Worm (Caenorhabditis elegans): Measurements from ENCODE around the gene R74.8.
A peak's percentile ranks its signal among the peaks of the same experiment; 100 is the strongest.

Gene R74.8

DNA sequence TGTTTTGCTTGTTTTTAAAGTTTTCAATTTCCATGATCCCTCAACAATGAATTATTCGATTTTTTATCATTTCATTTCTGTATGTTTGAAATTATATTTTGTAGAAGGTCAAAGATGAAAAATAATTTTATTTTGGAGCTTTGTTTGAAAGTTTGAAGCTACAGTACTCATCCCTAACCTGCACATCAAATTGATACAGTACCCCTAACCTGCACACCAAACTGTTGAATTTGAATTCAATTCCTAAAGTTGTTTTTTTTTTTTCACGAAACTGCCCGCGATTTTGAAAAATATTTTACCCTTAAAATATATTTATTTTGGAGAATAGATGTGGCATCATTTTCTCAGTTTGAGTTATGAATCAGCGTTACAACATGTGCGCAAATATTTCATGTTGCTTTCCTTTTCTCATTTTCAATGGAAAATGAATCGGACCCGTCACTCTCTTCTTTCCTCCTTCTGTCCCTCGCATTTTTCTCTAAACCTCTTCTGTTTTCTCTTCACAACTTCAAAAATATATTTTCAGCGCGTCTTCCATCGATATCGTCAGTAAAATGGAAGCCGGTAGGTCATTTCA is at the start of gene R74.8:
Gene R74.8, plus strand, starts transcription at position 527 of the 577 bp plus-strand sequence.
- no peak for TF ChIP-seq ama-1 (optimal IDR thresholded peaks at IDR 0.05)
- no peak for TF ChIP-seq ceh-36 (tag; optimal IDR thresholded peaks at IDR 0.05)

- TF ChIP-seq hmbx-1 (tag; optimal IDR thresholded peaks at IDR 0.05), result no peak
- TF ChIP-seq aly-1 (tag; optimal IDR thresholded peaks at IDR 0.05), result no peak
- TF ChIP-seq hnd-1 (tag; optimal IDR thresholded peaks at IDR 0.05), result no peak
- no peak for TF ChIP-seq tbx-11 (GFP tag; IDR thresholded peaks at IDR 0.05)
- no peak for TF ChIP-seq flt-1 (GFP tag; IDR thresholded peaks at IDR 0.05)
- TF ChIP-seq hmg-4 (GFP tag; optimal IDR thresholded peaks at IDR 0.05), result no peak
- no peak for TF ChIP-seq ets-7 (tag; optimal IDR thresholded peaks at IDR 0.05)
- no peak for TF ChIP-seq tra-4 (tag; optimal IDR thresholded peaks at IDR 0.05)
- no peak for TF ChIP-seq ceh-13 (GFP tag; optimal IDR thresholded peaks at IDR 0.05)
- TF ChIP-seq ceh-36 (tag; optimal IDR thresholded peaks at IDR 0.05), result no peak
- TF ChIP-seq pes-1 (GFP tag; IDR thresholded peaks at IDR 0.05), result no peak
- no peak for TF ChIP-seq tbx-37 (GFP tag; conservative IDR thresholded peaks at IDR 0.05)
These were observed 48.8 kb upstream of the R74.8 start, which contains the start of gene C16C10.9 for ce11 chrIII:4157298-4157697. Gene C16C10.9, minus strand, starts transcription at chrIII:4157398.

DNA sequence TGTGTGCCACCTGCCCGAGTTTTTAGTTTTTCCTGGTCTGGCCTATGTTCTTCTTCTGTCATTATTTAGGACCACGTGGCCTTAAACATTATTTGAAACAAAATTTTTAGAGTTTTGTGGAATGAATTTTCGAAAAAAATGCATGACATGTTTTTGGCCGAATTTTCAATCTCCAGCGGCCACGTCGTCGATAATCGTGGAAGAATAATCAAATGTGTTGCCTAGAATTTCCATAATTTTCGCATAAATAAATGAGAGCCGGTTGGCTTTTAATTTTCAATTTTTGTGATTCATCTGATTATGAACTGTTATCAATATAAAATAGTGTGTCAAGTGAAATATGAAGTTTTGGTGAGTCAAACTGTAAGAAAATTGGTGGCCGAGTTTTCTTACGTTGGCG is 45.1 kb upstream of the R74.8 start, which contains the start of gene C01G12.16:
Gene C01G12.16, plus strand, starts transcription at position 301 of the 400 bp plus-strand sequence.
- TF ChIP-seq sea-1 (GFP tag; conservative IDR thresholded peaks at IDR 0.05) (no peak), ceh-13 (GFP tag; optimal IDR thresholded peaks at IDR 0.05) (no peak)

DNA sequence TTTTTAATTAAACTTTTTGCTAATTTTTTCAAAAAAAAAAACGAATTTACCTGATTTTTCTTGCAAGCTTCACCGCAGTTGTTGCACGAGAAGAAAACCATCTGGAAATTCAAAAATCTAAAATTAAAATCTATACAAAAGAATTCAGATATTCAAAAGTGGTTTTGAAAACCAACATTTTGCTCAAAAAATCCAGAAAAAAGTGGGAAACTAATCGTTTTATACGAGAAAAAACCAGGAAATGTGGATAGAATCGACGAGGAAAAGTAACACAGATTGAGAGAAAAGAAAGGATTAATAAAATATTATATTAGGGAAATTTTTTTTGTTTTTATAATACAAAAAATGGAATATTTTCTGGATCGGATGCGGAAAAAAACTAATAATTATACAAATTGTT is 42.0 kb upstream of the R74.8 start, which contains the start of gene C16C10.8:
Gene C16C10.8, minus strand, starts transcription at position 101 of the 400 bp plus-strand sequence.
- no peak for TF ChIP-seq scrt-1 (GFP tag; IDR thresholded peaks at IDR 0.05)
- no peak for TF ChIP-seq aly-1 (tag; optimal IDR thresholded peaks at IDR 0.05)
- TF ChIP-seq ceh-13 (GFP tag; optimal IDR thresholded peaks at IDR 0.05), result no peak
- no peak for TF ChIP-seq F13C5.2 (tag; optimal IDR thresholded peaks at IDR 0.05)
- TF ChIP-seq tra-4 (tag; optimal IDR thresholded peaks at IDR 0.05), result no peak
- TF ChIP-seq B0310.2 (tag; optimal IDR thresholded peaks at IDR 0.05), result no peak
- TF ChIP-seq hmbx-1 (tag; optimal IDR thresholded peaks at IDR 0.05), result no peak
- TF ChIP-seq flt-1 (GFP tag; IDR thresholded peaks at IDR 0.05), result no peak

- TF ChIP-seq tbx-11 (GFP tag; IDR thresholded peaks at IDR 0.05) (no peak), aly-1 (tag; optimal IDR thresholded peaks at IDR 0.05) (no peak), hmbx-1 (tag; optimal IDR thresholded peaks at IDR 0.05) (no peak), ama-1 (optimal IDR thresholded peaks at IDR 0.05) (no peak), F13C5.2 (tag; optimal IDR thresholded peaks at IDR 0.05) (no peak), B0310.2 (tag; optimal IDR thresholded peaks at IDR 0.05) (no peak), ceh-13 (GFP tag; optimal IDR thresholded peaks at IDR 0.05) (no peak)
These were observed 39.3 kb upstream of the R74.8 start, which contains the start of gene rnf-5 for ce11 chrIII:4166745-4167144. Gene rnf-5, minus strand, starts transcription at chrIII:4166845.

- no peak for TF ChIP-seq scrt-1 (GFP tag; IDR thresholded peaks at IDR 0.05)
- no peak for TF ChIP-seq tbx-37 (GFP tag; conservative IDR thresholded peaks at IDR 0.05)
- TF ChIP-seq sea-1 (GFP tag; conservative IDR thresholded peaks at IDR 0.05), result no peak
- no peak for TF ChIP-seq tbx-11 (GFP tag; IDR thresholded peaks at IDR 0.05)
- TF ChIP-seq F13C5.2 (tag; optimal IDR thresholded peaks at IDR 0.05), result no peak
- TF ChIP-seq ets-7 (tag; optimal IDR thresholded peaks at IDR 0.05), result no peak
- no peak for TF ChIP-seq tra-4 (tag; optimal IDR thresholded peaks at IDR 0.05)
- TF ChIP-seq flt-1 (GFP tag; IDR thresholded peaks at IDR 0.05), result no peak
- no peak for TF ChIP-seq pes-1 (GFP tag; IDR thresholded peaks at IDR 0.05)
- no peak for TF ChIP-seq ceh-36 (tag; optimal IDR thresholded peaks at IDR 0.05)
- TF ChIP-seq ama-1 (optimal IDR thresholded peaks at IDR 0.05), result no peak
- no peak for TF ChIP-seq ceh-13 (GFP tag; optimal IDR thresholded peaks at IDR 0.05)
- no peak for TF ChIP-seq hnd-1 (tag; optimal IDR thresholded peaks at IDR 0.05)
- no peak for TF ChIP-seq B0310.2 (tag; optimal IDR thresholded peaks at IDR 0.05)
These were observed 37.4 kb upstream of the R74.8 start, which contains the start of gene ccdc-55 for ce11 chrIII:4168665-4169064. Gene ccdc-55, minus strand, starts transcription at chrIII:4168765.

DNA sequence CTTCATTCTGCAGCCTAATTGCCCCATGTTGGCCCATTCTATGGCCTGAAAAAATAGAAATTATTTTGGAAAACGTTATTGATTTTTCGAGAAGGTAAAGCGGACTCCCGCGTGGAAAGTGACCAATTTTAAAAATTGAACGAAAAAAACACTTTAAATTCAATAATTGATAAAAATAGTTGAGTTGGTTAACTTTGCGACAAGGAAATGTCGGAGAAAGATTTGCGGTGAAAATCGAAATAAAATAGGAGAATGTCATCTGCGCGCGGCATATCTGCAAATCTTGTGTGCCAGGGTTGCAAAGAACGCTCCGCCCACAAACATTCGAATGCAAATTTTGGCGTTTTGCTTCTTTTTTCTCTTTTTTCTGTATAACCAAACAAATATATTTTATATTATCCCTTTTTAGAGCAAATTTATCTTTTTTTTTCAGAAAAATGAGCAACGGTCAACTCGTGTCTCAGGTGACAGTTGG is 35.1 kb upstream of the R74.8 start, which contains the start of the genes rnf-121 and C16C10.4:
Gene rnf-121, minus strand, starts transcription at position 51 of the 475 bp plus-strand sequence.
Gene C16C10.4, plus strand, starts transcription at position 434 of the 475 bp plus-strand sequence.
- peak; percentile 93 for TF ChIP-seq sea-1 (GFP tag; conservative IDR thresholded peaks at IDR 0.05)
- TF ChIP-seq F13C5.2 (tag; optimal IDR thresholded peaks at IDR 0.05), result peak; percentile 92
- peak; percentile 77 for TF ChIP-seq aly-1 (tag; optimal IDR thresholded peaks at IDR 0.05)
- TF ChIP-seq ets-7 (tag; optimal IDR thresholded peaks at IDR 0.05), result peak; percentile 75
- peak; percentile 97 for TF ChIP-seq hmg-4 (GFP tag; optimal IDR thresholded peaks at IDR 0.05)
- peak; percentile 82 for TF ChIP-seq tbx-37 (GFP tag; conservative IDR thresholded peaks at IDR 0.05)
- TF ChIP-seq scrt-1 (GFP tag; IDR thresholded peaks at IDR 0.05), result peak; percentile 87
- peak; percentile 93 for TF ChIP-seq ceh-13 (GFP tag; optimal IDR thresholded peaks at IDR 0.05)
- TF ChIP-seq ceh-36 (tag; optimal IDR thresholded peaks at IDR 0.05), result peak; percentile 93
- TF ChIP-seq flt-1 (GFP tag; IDR thresholded peaks at IDR 0.05), result peak; percentile 83
- peak; percentile 92 for TF ChIP-seq tbx-11 (GFP tag; IDR thresholded peaks at IDR 0.05)
- TF ChIP-seq pes-1 (GFP tag; IDR thresholded peaks at IDR 0.05), result peak; percentile 91
- peak; percentile 80 for TF ChIP-seq tra-4 (tag; optimal IDR thresholded peaks at IDR 0.05)
- no peak for TF ChIP-seq ama-1 (optimal IDR thresholded peaks at IDR 0.05)
- TF ChIP-seq B0310.2 (tag; optimal IDR thresholded peaks at IDR 0.05), result peak; percentile 82
- peak; percentile 61 for TF ChIP-seq hmbx-1 (tag; optimal IDR thresholded peaks at IDR 0.05)
- TF ChIP-seq hnd-1 (tag; optimal IDR thresholded peaks at IDR 0.05), result peak; percentile 80

DNA sequence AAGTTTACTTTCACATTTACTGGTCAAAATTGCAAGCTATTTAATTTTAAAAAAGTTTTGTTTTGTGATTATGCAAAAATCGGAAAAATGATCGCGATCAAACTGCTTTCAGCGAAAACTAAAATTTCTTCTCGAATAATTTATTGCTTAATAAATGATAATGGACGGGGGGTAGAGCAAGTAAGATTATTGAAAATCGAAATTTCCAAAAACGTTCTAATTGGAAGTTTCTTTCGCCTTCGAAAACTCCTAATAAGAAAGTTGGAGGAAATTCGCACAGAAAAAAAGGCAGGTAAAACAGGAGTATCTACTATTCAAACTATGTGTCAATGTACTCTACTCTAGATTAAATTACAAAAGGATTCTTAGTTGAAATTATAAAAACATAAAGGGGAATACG is 33.9 kb upstream of the R74.8 start:
- no peak for TF ChIP-seq B0310.2 (tag; optimal IDR thresholded peaks at IDR 0.05)

All from whole organism, early embryonic.